Worm (Caenorhabditis elegans) whole organism, late embryonic: ENCODE results near the gene reps-1.

Source experiments
- C08G9.2 ChIP-seq: sonication (generic microtip); optimal IDR thresholded peaks from 2 replicates; lab custom pipeline; 2016; ENCODE audit warnings: mild to moderate bottlenecking, missing genetic modification characterization, moderate library complexity, missing compliant biosample characterization
- K02D7.2 ChIP-seq: sonication (generic microtip); optimal IDR thresholded peaks from 2 replicates; lab custom pipeline; 2017; ENCODE audit warnings: mild to moderate bottlenecking, missing genetic modification characterization, missing compliant biosample characterization
- ama-1 ChIP-seq: fragments of 150-350 bp; optimal IDR thresholded peaks from 2 replicates; lab custom pipeline; 2014
- ceh-2 ChIP-seq: sonication (generic microtip); optimal IDR thresholded peaks from 2 replicates; lab custom pipeline; 2016; ENCODE audit warnings: missing genotype, missing genetic modification characterization, missing compliant biosample characterization
- ceh-48 ChIP-seq: sonication (generic microtip); optimal IDR thresholded peaks from 2 replicates; lab custom pipeline; 2016; ENCODE audit warnings: missing genetic modification characterization, inconsistent platforms, missing compliant biosample characterization
- ceh-6 ChIP-seq: fragments of 200-800 bp; sonication (Bioruptor generic); optimal IDR thresholded peaks from 2 replicates; lab custom pipeline; 2018; ENCODE audit warnings: mild to moderate bottlenecking, missing genetic modification characterization, missing compliant biosample characterization
- ceh-9 ChIP-seq: sonication (generic microtip); optimal IDR thresholded peaks from 2 replicates; lab custom pipeline; 2016; ENCODE audit warnings: mild to moderate bottlenecking, missing genetic modification characterization, inconsistent platforms, missing compliant biosample characterization
- dve-1 ChIP-seq: sonication (generic microtip); optimal IDR thresholded peaks from 2 replicates; lab custom pipeline; 2017; ENCODE audit warnings: antibody characterized with exemption, mild to moderate bottlenecking, missing genetic modification characterization, missing compliant biosample characterization
- eyg-1 ChIP-seq: sonication (generic microtip); optimal IDR thresholded peaks from 2 replicates; lab custom pipeline; 2016; ENCODE audit warnings: missing genotype, missing genetic modification characterization, missing compliant biosample characterization
- fkh-10 ChIP-seq: fragments of 150-350 bp; optimal IDR thresholded peaks from 2 replicates; lab custom pipeline; 2014; ENCODE audit warnings: missing biosample characterization, missing genetic modification reagents, missing genetic modification characterization
- odd-2 ChIP-seq: sonication (generic microtip); optimal IDR thresholded peaks from 2 replicates; lab custom pipeline; 2017; ENCODE audit warnings: antibody characterized with exemption, mild to moderate bottlenecking, missing genetic modification characterization, missing compliant biosample characterization
- pag-3 ChIP-seq: sonication (generic microtip); optimal IDR thresholded peaks from 2 replicates; lab custom pipeline; 2016; ENCODE audit warnings: missing compliant biosample characterization, missing genetic modification characterization, borderline replicate concordance
- zip-5 ChIP-seq: sonication (generic microtip); optimal IDR thresholded peaks from 2 replicates; lab custom pipeline; 2016; ENCODE audit warnings: missing genetic modification characterization, missing compliant biosample characterization

- TF ChIP-seq ceh-6 (GFP tag; lab: Kevin White, UChicago) (no peak), dve-1 (tag; lab: Kevin White, UChicago) (no peak), zip-5 (tag; lab: Kevin White, UChicago) (no peak), fkh-10 (GFP tag; lab: Kevin White, UChicago) (no peak), eyg-1 (tag; lab: Kevin White, UChicago) (no peak), ceh-9 (tag; lab: Kevin White, UChicago) (no peak), pag-3 (no peak), K02D7.2 (no peak), odd-2 (tag; lab: Kevin White, UChicago) (no peak), ceh-2 (no peak), ceh-48 (tag; lab: Kevin White, UChicago) (peak; percentile 37), ama-1 (lab: Kevin White, UChicago) (no peak), C08G9.2 (no peak)
Observed at ce11 chrV:19036061-19036460, 45.8 kb upstream of the reps-1 start.
